Fruit fly (Drosophila melanogaster) whole organism, embryonic: ENCODE data around the gene mmy.
A peak's percentile ranks its signal among the peaks of the same experiment; 100 is the strongest.

ENCODE experiments used
- Adf1 ChIP-seq: fragments of 200-800 bp; sonication (Bioruptor generic); IDR thresholded peaks from 2 replicates; pipeline ENCODE4 v1.3.6; 2022; ENCODE audit warnings: missing biosample characterization, missing genetic modification characterization
- Aef1 ChIP-seq: fragments of 200-800 bp; sonication (Bioruptor generic); IDR thresholded peaks from 3 replicates; pipeline ENCODE4 v1.3.6; 2022; ENCODE audit warnings: missing biosample characterization, missing genetic modification characterization
- BEAF-32 ChIP-seq: fragments of 200-800 bp; sonication (Bioruptor generic); optimal IDR thresholded peaks from 3 replicates; lab custom pipeline; 2017; ENCODE audit warnings: missing biosample characterization, missing genetic modification characterization, mild to moderate bottlenecking, moderate library complexity, missing genetic modification reagents
- C15 ChIP-seq: fragments of 200-800 bp; sonication (Bioruptor generic); IDR thresholded peaks from 3 replicates; pipeline ENCODE4 v1.3.6; 2022; ENCODE audit warnings: missing biosample characterization, missing genetic modification characterization
- CG10147 ChIP-seq: fragments of 200-800 bp; sonication (Bioruptor generic); optimal IDR thresholded peaks from 2 replicates; lab custom pipeline; 2019; ENCODE audit warnings: missing biosample characterization, mild to moderate bottlenecking, missing genetic modification characterization, moderate library complexity
- CG10267 ChIP-seq: fragments of 200-800 bp; sonication (Bioruptor generic); optimal IDR thresholded peaks from 2 replicates; lab custom pipeline; 2018; ENCODE audit warnings: missing biosample characterization, mild to moderate bottlenecking, missing genetic modification characterization, moderate library complexity
- CG11398 ChIP-seq: fragments of 200-800 bp; sonication (Bioruptor generic); optimal IDR thresholded peaks from 2 replicates; lab custom pipeline; 2016; ENCODE audit warnings: missing biosample characterization, missing genetic modification characterization
- CG12219 ChIP-seq: fragments of 200-800 bp; sonication (Bioruptor generic); optimal IDR thresholded peaks from 3 replicates; lab custom pipeline; 2018; ENCODE audit warnings: missing biosample characterization, mild to moderate bottlenecking, missing genetic modification characterization
- CG12236 ChIP-seq: fragments of 200-800 bp; sonication (Bioruptor generic); optimal IDR thresholded peaks from 2 replicates; lab custom pipeline; 2016; ENCODE audit warnings: missing biosample characterization, missing genetic modification characterization
- CG1233 ChIP-seq: fragments of 200-800 bp; sonication (Bioruptor generic); optimal IDR thresholded peaks from 4 replicates; lab custom pipeline; 2018; ENCODE audit warnings: missing biosample characterization, mild to moderate bottlenecking, missing genetic modification characterization
- CG1529 ChIP-seq: fragments of 200-800 bp; sonication (Bioruptor generic); optimal IDR thresholded peaks from 3 replicates; lab custom pipeline; 2018; ENCODE audit warnings: missing biosample characterization, missing genetic modification characterization
- CG1603 ChIP-seq: fragments of 200-800 bp; sonication (Bioruptor generic); optimal IDR thresholded peaks from 2 replicates; lab custom pipeline; 2019; ENCODE audit warnings: missing biosample characterization, mild to moderate bottlenecking, missing genetic modification characterization, moderate library complexity
- CG16779 ChIP-seq: fragments of 200-800 bp; sonication (Bioruptor generic); IDR thresholded peaks from 2 replicates; pipeline ENCODE4 v1.3.6; 2022; ENCODE audit warnings: missing biosample characterization, missing genetic modification characterization
- CG17359 ChIP-seq: fragments of 200-800 bp; sonication (Bioruptor generic); optimal IDR thresholded peaks from 3 replicates; lab custom pipeline; 2018; ENCODE audit warnings: missing biosample characterization, mild to moderate bottlenecking, missing genetic modification characterization, moderate library complexity
- CG18262 ChIP-seq: fragments of 200-800 bp; optimal IDR thresholded peaks from 3 replicates; lab custom pipeline; 2019; ENCODE audit warnings: missing biosample characterization, mild to moderate bottlenecking, missing genetic modification characterization, moderate library complexity
- CG2116 ChIP-seq: fragments of 200-800 bp; sonication (Bioruptor generic); optimal IDR thresholded peaks from 3 replicates; lab custom pipeline; 2018; ENCODE audit warnings: missing biosample characterization, mild to moderate bottlenecking, missing genetic modification characterization
- CG2678 ChIP-seq: fragments of 200-800 bp; sonication (Bioruptor generic); optimal IDR thresholded peaks from 3 replicates; lab custom pipeline; 2019; ENCODE audit warnings: missing biosample characterization, mild to moderate bottlenecking, missing genetic modification characterization, moderate library complexity
- CG30403 ChIP-seq: fragments of 200-800 bp; sonication (Bioruptor generic); optimal IDR thresholded peaks from 3 replicates; lab custom pipeline; 2016; ENCODE audit warnings: missing biosample characterization, missing genetic modification characterization
- CG5245 ChIP-seq: fragments of 200-800 bp; sonication (Bioruptor generic); optimal IDR thresholded peaks from 3 replicates; lab custom pipeline; 2016; ENCODE audit warnings: missing biosample characterization, missing genetic modification characterization
- CG6683 ChIP-seq: fragments of 200-800 bp; sonication (Bioruptor generic); optimal IDR thresholded peaks from 2 replicates; lab custom pipeline; 2017; ENCODE audit warnings: missing biosample characterization, mild to moderate bottlenecking, missing genetic modification characterization, missing genetic modification reagents
- CG9876 ChIP-seq: fragments of 200-800 bp; sonication (Bioruptor generic); optimal IDR thresholded peaks from 2 replicates; lab custom pipeline; 2016; ENCODE audit warnings: missing biosample characterization, missing genetic modification characterization
- Deaf1 ChIP-seq: fragments of 200-800 bp; optimal IDR thresholded peaks from 3 replicates; lab custom pipeline; 2019; ENCODE audit warnings: missing biosample characterization, mild to moderate bottlenecking, missing genetic modification characterization, moderate library complexity
- Drgx ChIP-seq: fragments of 200-800 bp; sonication (Bioruptor generic); IDR thresholded peaks from 2 replicates; pipeline ENCODE4 v1.3.6; 2022; ENCODE audit warnings: missing biosample characterization, missing genetic modification characterization
- Elba2 ChIP-seq: fragments of 200-800 bp; sonication (Bioruptor generic); optimal IDR thresholded peaks from 3 replicates; lab custom pipeline; 2016; ENCODE audit warnings: missing biosample characterization, missing genetic modification characterization
- Ets65A ChIP-seq: fragments of 200-800 bp; sonication (Bioruptor generic); peaks from one replicate; lab custom pipeline; 2016; ENCODE audit warnings: missing biosample characterization, missing genetic modification characterization
- HLH4C ChIP-seq: fragments of 200-800 bp; sonication (Bioruptor generic); IDR thresholded peaks from 3 replicates; pipeline ENCODE4 v1.3.6; 2022; ENCODE audit warnings: missing biosample characterization, missing genetic modification characterization; ENCODE audit not compliant: partially characterized antibody
- Hr3 ChIP-seq: fragments of 200-800 bp; sonication (Bioruptor generic); optimal IDR thresholded peaks from 3 replicates; lab custom pipeline; 2016; ENCODE audit warnings: missing biosample characterization, missing genetic modification characterization
- Med ChIP-seq: fragments of 200-800 bp; sonication (Bioruptor generic); peaks from one replicate; lab custom pipeline; 2016; ENCODE audit warnings: missing biosample characterization, missing genetic modification characterization, mild to moderate bottlenecking, inconsistent platforms, moderate library complexity
- Ptx1 ChIP-seq: fragments of 200-800 bp; sonication (Bioruptor generic); IDR thresholded peaks from 2 replicates; pipeline ENCODE4 v1.3.6; 2022; ENCODE audit warnings: missing biosample characterization, missing genetic modification characterization
- Sox100B ChIP-seq: fragments of 200-800 bp; sonication (Bioruptor generic); optimal IDR thresholded peaks from 3 replicates; lab custom pipeline; 2018; ENCODE audit warnings: missing biosample characterization, mild to moderate bottlenecking, missing genetic modification characterization
- ac ChIP-seq: fragments of 200-800 bp; sonication (Bioruptor generic); optimal IDR thresholded peaks from 3 replicates; lab custom pipeline; 2017; ENCODE audit warnings: missing biosample characterization, mild to moderate bottlenecking, missing genetic modification characterization
- disco-r ChIP-seq: fragments of 200-800 bp; sonication (Bioruptor generic); optimal IDR thresholded peaks from 2 replicates; lab custom pipeline; 2016; ENCODE audit warnings: missing biosample characterization, missing genetic modification characterization
- dmrt11E ChIP-seq: fragments of 200-800 bp; sonication (Bioruptor generic); optimal IDR thresholded peaks from 3 replicates; lab custom pipeline; 2018; ENCODE audit warnings: missing biosample characterization, mild to moderate bottlenecking, missing genetic modification characterization, moderate library complexity
- en ChIP-seq: fragments of 200-800 bp; sonication (Bioruptor generic); optimal IDR thresholded peaks from 2 replicates; lab custom pipeline; 2016; ENCODE audit warnings: missing biosample characterization, missing genetic modification characterization
- fd102C ChIP-seq: fragments of 200-800 bp; sonication (Bioruptor generic); optimal IDR thresholded peaks from 2 replicates; lab custom pipeline; 2018; ENCODE audit warnings: missing biosample characterization, mild to moderate bottlenecking, missing genetic modification characterization, moderate library complexity
- fd96Cb ChIP-seq: fragments of 200-800 bp; sonication (Bioruptor generic); optimal IDR thresholded peaks from 2 replicates; lab custom pipeline; 2018; ENCODE audit warnings: missing biosample characterization, mild to moderate bottlenecking, missing genetic modification characterization, moderate library complexity
- grau ChIP-seq: fragments of 200-800 bp; optimal IDR thresholded peaks from 3 replicates; lab custom pipeline; 2019; ENCODE audit warnings: missing biosample characterization, mild to moderate bottlenecking, missing genetic modification characterization, moderate library complexity
- hbn ChIP-seq: fragments of 200-800 bp; sonication (Bioruptor generic); IDR thresholded peaks from 2 replicates; pipeline ENCODE4 v1.3.6; 2022; ENCODE audit warnings: missing biosample characterization, missing genetic modification characterization; ENCODE audit not compliant: partially characterized antibody
- jing ChIP-seq: fragments of 200-800 bp; sonication (Bioruptor generic); optimal IDR thresholded peaks from 2 replicates; lab custom pipeline; 2018; ENCODE audit warnings: missing biosample characterization, mild to moderate bottlenecking, missing genetic modification characterization
- ken ChIP-seq: fragments of 200-800 bp; sonication (Bioruptor generic); IDR thresholded peaks from 3 replicates; pipeline ENCODE4 v1.3.6; 2022; ENCODE audit warnings: missing biosample characterization, missing genetic modification characterization
- lilli ChIP-seq: fragments of 200-800 bp; sonication (Bioruptor generic); optimal IDR thresholded peaks from 3 replicates; lab custom pipeline; 2016; ENCODE audit warnings: missing biosample characterization, missing genetic modification characterization
- lmd ChIP-seq: fragments of 200-800 bp; sonication (Bioruptor generic); IDR thresholded peaks from 2 replicates; pipeline ENCODE4 v1.3.6; 2022; ENCODE audit warnings: missing biosample characterization, missing genetic modification characterization
- nerfin-2 ChIP-seq: fragments of 200-800 bp; sonication (Bioruptor generic); IDR thresholded peaks from 2 replicates; pipeline ENCODE4 v1.3.6; 2022; ENCODE audit warnings: missing biosample characterization, missing genetic modification characterization; ENCODE audit not compliant: partially characterized antibody
- nmo ChIP-seq: fragments of 200-800 bp; sonication (Bioruptor generic); optimal IDR thresholded peaks from 2 replicates; lab custom pipeline; 2018; ENCODE audit warnings: missing biosample characterization, mild to moderate bottlenecking, missing genetic modification characterization, moderate library complexity
- oc ChIP-seq: fragments of 200-800 bp; sonication (Bioruptor generic); optimal IDR thresholded peaks from 2 replicates; lab custom pipeline; 2018; ENCODE audit warnings: missing biosample characterization, mild to moderate bottlenecking, missing genetic modification characterization, moderate library complexity
- pb ChIP-seq: fragments of 200-800 bp; sonication (Bioruptor generic); optimal IDR thresholded peaks from 3 replicates; lab custom pipeline; 2016; ENCODE audit warnings: missing biosample characterization, missing genetic modification characterization
- peb ChIP-seq: fragments of 200-800 bp; sonication (Bioruptor generic); IDR thresholded peaks from 2 replicates; pipeline ENCODE4 v1.3.6; 2022; ENCODE audit warnings: missing biosample characterization, missing genetic modification characterization
- sd ChIP-seq: fragments of 200-800 bp; sonication (Bioruptor generic); optimal IDR thresholded peaks from 3 replicates; lab custom pipeline; 2018; ENCODE audit warnings: missing biosample characterization, mild to moderate bottlenecking, missing genetic modification characterization, moderate library complexity
- seq ChIP-seq: fragments of 200-800 bp; sonication (Bioruptor generic); IDR thresholded peaks from 2 replicates; pipeline ENCODE4 v1.3.6; 2022; ENCODE audit warnings: missing biosample characterization, missing genetic modification characterization
- trem ChIP-seq: fragments of 200-800 bp; optimal IDR thresholded peaks from 3 replicates; lab custom pipeline; 2019; ENCODE audit warnings: missing biosample characterization, mild to moderate bottlenecking, missing genetic modification characterization, moderate library complexity
- vnd ChIP-seq: fragments of 200-800 bp; sonication (Bioruptor generic); IDR thresholded peaks from 3 replicates; pipeline ENCODE4 v1.3.6; 2022; ENCODE audit warnings: missing biosample characterization, missing genetic modification characterization; ENCODE audit not compliant: partially characterized antibody
- zfh2 ChIP-seq: fragments of 200-800 bp; sonication (Bioruptor generic); optimal IDR thresholded peaks from 2 replicates; lab custom pipeline; 2016; ENCODE audit warnings: missing biosample characterization, missing genetic modification characterization

The mmy gene

dm6 chr2L:6481310-6481738, 7.6 kb upstream of the mmy start (continued):
- TF ChIP-seq Deaf1 (tag; lab: Kevin White, UChicago), result peak; percentile 79
- TF ChIP-seq hbn (GFP tag; lab: Robert Waterston, UW), result peak; percentile 35
- no peak for TF ChIP-seq lilli (GFP tag; lab: Kevin White, UChicago)
- no peak for TF ChIP-seq Ptx1 (GFP tag; lab: Robert Waterston, UW)
- no peak for TF ChIP-seq C15 (GFP tag; lab: Robert Waterston, UW)
- TF ChIP-seq CG17359, result no peak
- TF ChIP-seq CG1529 (GFP tag; lab: Kevin White, UChicago), result no peak
- no peak for TF ChIP-seq fd96Cb (tag; lab: Kevin White, UChicago)
- TF ChIP-seq jing (GFP tag; lab: Kevin White, UChicago), result no peak
- TF ChIP-seq CG10267 (tag; lab: Kevin White, UChicago), result no peak
- TF ChIP-seq ken (GFP tag; lab: Robert Waterston, UW), result no peak
- TF ChIP-seq zfh2, result no peak
- TF ChIP-seq trem (tag; lab: Kevin White, UChicago), result no peak
- no peak for TF ChIP-seq peb (GFP tag; lab: Robert Waterston, UW)
- no peak for TF ChIP-seq CG1233 (GFP tag; lab: Kevin White, UChicago)
- TF ChIP-seq disco-r (GFP tag; lab: Kevin White, UChicago), result no peak
- TF ChIP-seq Adf1 (GFP tag; lab: Robert Waterston, UW), result no peak
- TF ChIP-seq pb (GFP tag; lab: Kevin White, UChicago), result no peak
- TF ChIP-seq HLH4C (GFP tag; lab: Robert Waterston, UW), result no peak
- TF ChIP-seq CG5245 (GFP tag; lab: Kevin White, UChicago), result no peak
- 0 out of 2 replicates have a peak, but pooled peaks have one; percentile 11 for TF ChIP-seq seq (GFP tag; lab: Robert Waterston, UW)
- TF ChIP-seq lmd, result no peak
- no peak for TF ChIP-seq CG30403 (GFP tag; lab: Kevin White, UChicago)
- TF ChIP-seq vnd (GFP tag; lab: Robert Waterston, UW), result no peak
- TF ChIP-seq CG2678, result no peak
- TF ChIP-seq CG12219 (GFP tag; lab: Kevin White, UChicago), result no peak
- no peak for TF ChIP-seq Sox100B
- peak; percentile 69 for TF ChIP-seq CG2116 (GFP tag; lab: Kevin White, UChicago)
- TF ChIP-seq Med (GFP tag; lab: Kevin White, UChicago), result peak; percentile 81
- TF ChIP-seq nerfin-2 (GFP tag; lab: Robert Waterston, UW), result no peak
- TF ChIP-seq Elba2, result no peak
- TF ChIP-seq Ets65A (GFP tag; lab: Kevin White, UChicago), result peak; percentile 79
- TF ChIP-seq grau, result no peak
- TF ChIP-seq Aef1 (GFP tag; lab: Robert Waterston, UW), result no peak
- no peak for TF ChIP-seq en (GFP tag; lab: Kevin White, UChicago)
- no peak for TF ChIP-seq CG6683 (GFP tag; lab: Kevin White, UChicago)
- peak; percentile 34; the same call in 1 of the 2 replicates for TF ChIP-seq Drgx (GFP tag; lab: Robert Waterston, UW)
- TF ChIP-seq CG1603 (tag; lab: Kevin White, UChicago), result peak; percentile 51
- TF ChIP-seq oc (tag; lab: Kevin White, UChicago), result peak; percentile 75
- no peak for TF ChIP-seq CG16779 (GFP tag; lab: Robert Waterston, UW)
- no peak for TF ChIP-seq CG12236 (GFP tag; lab: Kevin White, UChicago)
- TF ChIP-seq dmrt11E (tag; lab: Kevin White, UChicago), result no peak
- no peak for TF ChIP-seq CG10147 (GFP tag; lab: Kevin White, UChicago)
- TF ChIP-seq sd (tag; lab: Kevin White, UChicago), result peak; percentile 1
- TF ChIP-seq Hr3 (GFP tag; lab: Kevin White, UChicago), result no peak
- no peak for TF ChIP-seq fd102C (GFP tag; lab: Kevin White, UChicago)
- TF ChIP-seq ac, result no peak
- no peak for TF ChIP-seq CG18262 (tag; lab: Kevin White, UChicago)
- no peak for TF ChIP-seq BEAF-32 (GFP tag; lab: Kevin White, UChicago)
- TF ChIP-seq CG11398 (GFP tag; lab: Kevin White, UChicago), result no peak
- TF ChIP-seq nmo (GFP tag; lab: Kevin White, UChicago), result no peak
- TF ChIP-seq CG9876 (GFP tag; lab: Kevin White, UChicago), result no peak
